ENCODE assay signal across 1 fruit fly cellular context in the genomic region with DNA sequence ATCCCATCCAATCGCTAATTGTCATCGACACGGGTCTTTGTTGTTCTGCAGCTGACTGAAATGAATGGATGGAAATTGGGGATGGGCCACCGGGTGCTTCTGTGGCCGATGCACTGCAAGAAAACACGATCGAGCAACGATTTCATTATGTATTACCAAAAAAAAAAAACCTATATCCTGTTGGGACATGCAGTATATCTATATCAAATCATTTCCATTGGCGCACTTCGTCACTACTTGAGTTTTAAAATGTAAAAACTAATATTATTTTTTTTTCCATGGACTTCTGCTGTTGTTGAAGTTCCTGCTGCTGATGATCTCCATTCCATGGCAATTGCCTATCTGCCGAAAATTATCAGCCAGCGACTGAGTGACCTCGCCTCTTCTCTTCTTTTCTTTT.
TF ChIP-seq lines count a peak whose summit lies in the region.

No protein-coding gene starts in this region.

TF ChIP-seq in whole organism, embryonic, 481 proteins besides CTCF, POLR2A, EP300 and RAD21 (continued from another document):
- TF ChIP-seq B-H2 (GFP tag; optimal IDR thresholded peaks at IDR 0.05; lab: Kevin White, UChicago) (no peak), CG6791 (GFP tag; IDR thresholded peaks at IDR 0.05; lab: Robert Waterston, UW; ENCODE audit: partially characterized antibody) (no peak), CG2120 (GFP tag; optimal IDR thresholded peaks at IDR 0.05; lab: Kevin White, UChicago) (peak; percentile 16), CG31224 (GFP tag; IDR thresholded peaks at IDR 0.05; lab: Robert Waterston, UW) (peak; percentile 30; the same call in 1 of the 2 replicates), Ets97D (GFP tag; optimal IDR thresholded peaks at IDR 0.05; lab: Kevin White, UChicago) (no peak), CG42726 (GFP tag; IDR thresholded peaks at IDR 0.05; lab: Robert Waterston, UW; ENCODE audit: partially characterized antibody) (no peak), CG11456 (GFP tag; IDR thresholded peaks at IDR 0.05; lab: Robert Waterston, UW) (peak; percentile 57; the same call in 1 of the 3 replicates), hkb (optimal IDR thresholded peaks at IDR 0.05; lab: Kevin White, UChicago) (no peak), hkb (GFP tag; IDR thresholded peaks at IDR 0.05; lab: Robert Waterston, UW) (peak; percentile 81), fd96Cb (tag; optimal IDR thresholded peaks at IDR 0.05; lab: Kevin White, UChicago) (peak; percentile 56), CG13287 (GFP tag; IDR thresholded peaks at IDR 0.05; lab: Robert Waterston, UW; ENCODE audit: partially characterized antibody) (no peak), Usf (GFP tag; optimal IDR thresholded peaks at IDR 0.05; lab: Kevin White, UChicago) (no peak), Poxn (GFP tag; IDR thresholded peaks at IDR 0.05; lab: Robert Waterston, UW) (no peak), CG17186 (GFP tag; optimal IDR thresholded peaks at IDR 0.05; lab: Kevin White, UChicago) (no peak), CG4360 (GFP tag; IDR thresholded peaks at IDR 0.05; lab: Robert Waterston, UW) (peak; percentile 45; the same call in 1 of the 2 replicates), CG16779 (GFP tag; IDR thresholded peaks at IDR 0.05; lab: Robert Waterston, UW) (no peak), mam (GFP tag; optimal IDR thresholded peaks at IDR 0.05; lab: Kevin White, UChicago) (peak; percentile 58), CG11723 (GFP tag; optimal IDR thresholded peaks at IDR 0.05; lab: Kevin White, UChicago) (no peak), Doc3 (GFP tag; IDR thresholded peaks at IDR 0.05; lab: Robert Waterston, UW; ENCODE audit: partially characterized antibody) (no peak), luna (GFP tag; optimal IDR thresholded peaks at IDR 0.05; lab: Kevin White, UChicago) (no peak), trh (GFP tag; optimal IDR thresholded peaks at IDR 0.05; lab: Kevin White, UChicago) (no peak), YL-1 (GFP tag; optimal IDR thresholded peaks at IDR 0.05; lab: Kevin White, UChicago) (no peak), dmrt99B (tag; optimal IDR thresholded peaks at IDR 0.05; lab: Kevin White, UChicago) (peak; percentile 69), toy (GFP tag; IDR thresholded peaks at IDR 0.05; lab: Robert Waterston, UW) (no peak), CG33213 (GFP tag; optimal IDR thresholded peaks at IDR 0.05; lab: Kevin White, UChicago) (peak; percentile 11), Hand (GFP tag; optimal IDR thresholded peaks at IDR 0.05; lab: Kevin White, UChicago) (no peak), tx (GFP tag; optimal IDR thresholded peaks at IDR 0.05; lab: Kevin White, UChicago) (peak; percentile 13), caup (GFP tag; optimal IDR thresholded peaks at IDR 0.05; lab: Kevin White, UChicago; ENCODE audit: severe bottlenecking) (no peak), tna (GFP tag; IDR thresholded peaks at IDR 0.05; lab: Robert Waterston, UW; ENCODE audit: partially characterized antibody) (no peak), Hr78 (GFP tag; optimal IDR thresholded peaks at IDR 0.05; lab: Kevin White, UChicago) (peak in 1 of 2 experiments; percentile 48), rib (GFP tag; IDR thresholded peaks at IDR 0.05; lab: Robert Waterston, UW) (no peak), ro (GFP tag; IDR thresholded peaks at IDR 0.05; lab: Robert Waterston, UW) (no peak), CG1024 (GFP tag; IDR thresholded peaks at IDR 0.05; lab: Robert Waterston, UW) (peak; percentile 57; the same call in 1 of the 2 replicates), CG17385 (GFP tag; optimal IDR thresholded peaks at IDR 0.05; lab: Kevin White, UChicago) (peak; percentile 36), ttk (GFP tag; IDR thresholded peaks at IDR 0.05; lab: Robert Waterston, UW) (peak; percentile 76), CG13424 (tag; optimal IDR thresholded peaks at IDR 0.05; lab: Kevin White, UChicago) (peak; percentile 54), CG10274 (GFP tag; optimal IDR thresholded peaks at IDR 0.05; lab: Kevin White, UChicago) (no peak), CG8359 (GFP tag; optimal IDR thresholded peaks at IDR 0.05; lab: Kevin White, UChicago; ENCODE audit: borderline replicate concordance) (no peak), Myb (GFP tag; optimal IDR thresholded peaks at IDR 0.05; lab: Kevin White, UChicago) (no peak), CG12155 (GFP tag; optimal IDR thresholded peaks at IDR 0.05; lab: Kevin White, UChicago) (no peak), oc (tag; optimal IDR thresholded peaks at IDR 0.05; lab: Kevin White, UChicago) (peak; percentile 15), slbo (GFP tag; IDR thresholded peaks at IDR 0.05; lab: Robert Waterston, UW) (peak; percentile 54), lab (GFP tag; optimal IDR thresholded peaks at IDR 0.05; lab: Kevin White, UChicago) (peak; percentile 49)
TF ChIP-seq in whole organism, embryonic: peak in this region for 230.
